Worm (Caenorhabditis elegans) whole organism, L4 larva: ENCODE results near the gene Y82E9BR.10.
A peak's percentile ranks its signal among the peaks of the same experiment; 100 is the strongest.
"Not testable (repeated sequence)": the region's sequence is repeated elsewhere in the genome, so short reads cannot be mapped to it uniquely, and the experiment has no call there.

Experiments
- D1046.2 ChIP-seq: fragments of 200-800 bp; sonication (Bioruptor generic); IDR thresholded peaks from 2 replicates; pipeline ENCODE4 v1.3.6; 2022; ENCODE audit warnings: missing genetic modification characterization, missing compliant biosample characterization
- F44E2.7 ChIP-seq: fragments of 200-800 bp; sonication (Bioruptor generic); IDR thresholded peaks from 2 replicates; pipeline ENCODE4 v2.1.2; 2022; ENCODE audit warnings: missing genetic modification characterization, missing compliant biosample characterization
- T20F7.1 ChIP-seq: fragments of 200-800 bp; sonication (Bioruptor generic); optimal IDR thresholded peaks from 2 replicates; lab custom pipeline; 2018; ENCODE audit warnings: mild to moderate bottlenecking, missing genetic modification characterization, missing compliant biosample characterization
- Y75B8A.6 ChIP-seq: fragments of 200-800 bp; sonication (Bioruptor generic); IDR thresholded peaks from 2 replicates; pipeline ENCODE4 v1.3.6; 2022; ENCODE audit warnings: missing genetic modification reagents, missing genetic modification characterization, missing compliant biosample characterization
- attf-4 ChIP-seq: sonication (generic microtip); optimal IDR thresholded peaks from 3 replicates; lab custom pipeline; 2017; ENCODE audit warnings: missing biosample characterization, missing genetic modification characterization
- ceh-32 ChIP-seq: sonication (generic microtip); optimal IDR thresholded peaks from 2 replicates; lab custom pipeline; 2016; ENCODE audit warnings: mild to moderate bottlenecking, missing genetic modification characterization, missing compliant biosample characterization; ENCODE audit not compliant: poor library complexity
- ceh-44 ChIP-seq: fragments of 200-800 bp; sonication (Bioruptor generic); IDR thresholded peaks from 2 replicates; pipeline ENCODE4 v1.3.6; 2022; ENCODE audit warnings: missing genetic modification reagents, missing genetic modification characterization, missing compliant biosample characterization
- ceh-62 ChIP-seq: sonication (generic microtip); optimal IDR thresholded peaks from 2 replicates; lab custom pipeline; 2017; ENCODE audit warnings: missing biosample characterization, missing genetic modification characterization
- ces-1 ChIP-seq: fragments of 150-350 bp; sonication (generic microtip); optimal IDR thresholded peaks from 4 replicates; lab custom pipeline; 2014; ENCODE audit warnings: missing biosample characterization, missing genetic modification reagents, missing genetic modification characterization
- dmd-9 ChIP-seq: fragments of 200-800 bp; sonication (Bioruptor generic); IDR thresholded peaks from 2 replicates; pipeline ENCODE4 v1.3.6; 2022; ENCODE audit warnings: missing genetic modification reagents, missing genetic modification characterization, missing compliant biosample characterization
- dpl-1 ChIP-seq: fragments of 150-350 bp; optimal IDR thresholded peaks from 2 replicates; lab custom pipeline; 2014; ENCODE audit warnings: missing biosample characterization, missing genetic modification reagents, missing genetic modification characterization
- fkh-10 ChIP-seq: fragments of 150-350 bp; optimal IDR thresholded peaks from 2 replicates; lab custom pipeline; 2014; ENCODE audit warnings: missing biosample characterization, missing genetic modification reagents, missing genetic modification characterization
- gei-8 ChIP-seq: fragments of 200-800 bp; sonication (Bioruptor generic); optimal IDR thresholded peaks from 2 replicates; lab custom pipeline; 2018; ENCODE audit warnings: mild to moderate bottlenecking, missing genetic modification characterization, missing compliant biosample characterization
- hif-1 ChIP-seq, 2 experiments: sonication (generic microtip); optimal IDR thresholded peaks; 2 replicates each; lab custom pipeline; 2016 to 2017; ENCODE audit warnings: missing compliant biosample characterization in 2 of 2, missing genetic modification characterization in 2 of 2, missing genetic modification reagents in 2 of 2, missing genotype in 2 of 2, mild to moderate bottlenecking in 1 of 2
- hlh-30 ChIP-seq: sonication (generic microtip); optimal IDR thresholded peaks from 2 replicates; lab custom pipeline; 2017; ENCODE audit warnings: antibody characterized with exemption, mild to moderate bottlenecking, missing genetic modification characterization, missing compliant biosample characterization; ENCODE audit not compliant: insufficient read depth
- jun-1 ChIP-seq: fragments of 150-350 bp; optimal IDR thresholded peaks from 2 replicates; lab custom pipeline; 2014; ENCODE audit warnings: missing biosample characterization, missing genetic modification reagents, missing genetic modification characterization
- lir-3 ChIP-seq: sonication (generic microtip); optimal IDR thresholded peaks from 2 replicates; lab custom pipeline; 2016; ENCODE audit warnings: mild to moderate bottlenecking, missing genetic modification characterization, missing compliant biosample characterization
- madf-5 ChIP-seq, 2 experiments: fragments of 200-800 bp; sonication (Bioruptor generic); IDR thresholded peaks; 2 replicates each; pipeline ENCODE4 v1.3.6; 2022; ENCODE audit warnings: missing compliant biosample characterization in 2 of 2, missing genetic modification characterization in 2 of 2
- mdl-1 ChIP-seq, 2 experiments: fragments of 150-350 bp in 1 of 2; sonication (generic microtip) in 1 of 2; optimal IDR thresholded peaks; 2 replicates each; lab custom pipeline; 2014 to 2017; ENCODE audit warnings: missing biosample characterization in 2 of 2, missing genetic modification characterization in 2 of 2
- mep-1 ChIP-seq: fragments of 150-350 bp; sonication (generic microtip); optimal IDR thresholded peaks from 3 replicates; lab custom pipeline; 2014; ENCODE audit warnings: missing biosample characterization, missing genetic modification characterization
- mes-2 ChIP-seq: sonication (generic microtip); optimal IDR thresholded peaks from 2 replicates; lab custom pipeline; 2016; ENCODE audit warnings: missing genotype, mild to moderate bottlenecking, missing genetic modification characterization, missing compliant biosample characterization; ENCODE audit not compliant: poor library complexity, severe bottlenecking
- mxl-2 ChIP-seq: fragments of 200-800 bp; sonication (Bioruptor generic); conservative IDR thresholded peaks from 2 replicates; pipeline ENCODE4 v1.3.6; 2022; ENCODE audit warnings: missing genetic modification reagents, missing genetic modification characterization, missing compliant biosample characterization
- nhr-10 ChIP-seq: fragments of 150-350 bp; optimal IDR thresholded peaks from 2 replicates; lab custom pipeline; 2014; ENCODE audit warnings: missing biosample characterization, missing genetic modification characterization
- nhr-102 ChIP-seq: sonication (generic microtip); optimal IDR thresholded peaks from 2 replicates; lab custom pipeline; 2016; ENCODE audit warnings: mild to moderate bottlenecking, missing genetic modification characterization, moderate library complexity, missing compliant biosample characterization
- nhr-237 ChIP-seq: sonication (generic microtip); optimal IDR thresholded peaks from 2 replicates; lab custom pipeline; 2017; ENCODE audit warnings: missing biosample characterization, missing genetic modification characterization
- pha-4 ChIP-seq, 2 experiments: fragments of 150-350 bp in 1 of 2; fragments of 200-800 bp in 1 of 2; sonication (Bioruptor generic) in 1 of 2; IDR thresholded peaks in 1 of 2; optimal IDR thresholded peaks in 1 of 2; 2 replicates each; pipeline versions ENCODE4 v1.3.6 to Lab custom; 2014 to 2022; ENCODE audit warnings: missing genetic modification characterization in 2 of 2, missing genetic modification reagents in 2 of 2, missing biosample characterization in 1 of 2, missing compliant biosample characterization in 1 of 2
- saeg-2 ChIP-seq: fragments of 200-800 bp; sonication (Bioruptor generic); IDR thresholded peaks from 2 replicates; pipeline ENCODE4 v1.3.6; 2022; ENCODE audit warnings: missing genetic modification reagents, missing genetic modification characterization, missing compliant biosample characterization
- set-16 ChIP-seq: fragments of 200-800 bp; sonication (Bioruptor generic); IDR thresholded peaks from 2 replicates; pipeline ENCODE4 v1.3.6; 2022; ENCODE audit warnings: missing genetic modification reagents, missing genetic modification characterization, missing compliant biosample characterization
- tag-97 ChIP-seq: fragments of 200-800 bp; sonication (Bioruptor generic); IDR thresholded peaks from 2 replicates; pipeline ENCODE4 v1.3.6; 2022; ENCODE audit warnings: missing genetic modification characterization, missing compliant biosample characterization
- unc-62 ChIP-seq, 3 experiments: fragments of 150-350 bp in 1 of 3; sonication (generic microtip); optimal IDR thresholded peaks in 2 of 3; peaks in 1 of 3; 1 replicate in 1 of 3; 2 replicates in 2 of 3; lab custom pipeline; 2014 to 2017; ENCODE audit warnings: missing biosample characterization in 3 of 3, missing genetic modification characterization in 3 of 3, missing genetic modification reagents in 3 of 3, missing genotype in 1 of 3
- vab-7 ChIP-seq: fragments of 200-800 bp; sonication (Bioruptor generic); IDR thresholded peaks from 2 replicates; pipeline ENCODE4 v1.3.6; 2022; ENCODE audit warnings: missing genetic modification reagents, missing genetic modification characterization, missing compliant biosample characterization
- ztf-7 ChIP-seq: fragments of 150-350 bp; optimal IDR thresholded peaks from 2 replicates; lab custom pipeline; 2014; ENCODE audit warnings: missing biosample characterization, missing genetic modification characterization

Gene Y82E9BR.10

DNA sequence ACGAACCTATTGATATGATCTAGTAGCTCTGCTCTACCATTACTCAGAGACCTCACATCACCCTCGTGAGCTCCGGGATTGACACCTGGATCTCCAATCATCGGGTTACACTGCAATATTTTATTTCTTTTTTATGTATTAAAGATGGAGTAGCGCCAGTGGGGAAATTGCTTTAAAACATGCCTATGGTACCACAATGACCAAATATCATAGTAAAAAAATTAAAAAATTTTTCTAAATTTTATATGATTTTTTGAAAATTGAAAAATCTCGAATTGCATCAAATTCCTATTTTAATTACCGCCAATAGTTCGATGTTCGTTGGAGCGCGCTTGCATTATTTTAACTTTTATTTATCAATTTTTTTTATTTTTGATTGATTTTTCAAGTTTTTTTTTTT lies 2.5 kb upstream of the Y82E9BR.10 start, which contains the start of gene pals-40:
pals-40 (minus strand) TSS at position 101 of the 400 bp plus-strand sequence.
- TF ChIP-seq set-16 (GFP tag; lab: Robert Waterston, UW); tag-97 (GFP tag; lab: Robert Waterston, UW); gei-8 (GFP tag; lab: Kevin White, UChicago): not testable (repeated sequence)

- TF ChIP-seq nhr-237 (tag; lab: Kevin White, UChicago): no peak
- peak in 1 of 2 experiments; percentile 90 for TF ChIP-seq unc-62 (GFP tag; optimal IDR thresholded peaks at IDR 0.05 in 1 of 2; lab: Kevin White, UChicago)
- TF ChIP-seq unc-62 (tag; optimal IDR thresholded peaks at IDR 0.05; lab: Kevin White, UChicago): no peak
- TF ChIP-seq attf-4 (tag; lab: Kevin White, UChicago): no peak
- TF ChIP-seq ceh-44 (GFP tag; lab: Robert Waterston, UW): no peak
- TF ChIP-seq saeg-2 (GFP tag; lab: Robert Waterston, UW): no peak
- no peak for TF ChIP-seq ceh-62 (tag; lab: Kevin White, UChicago)
- no peak for TF ChIP-seq mes-2 (tag; lab: Kevin White, UChicago)
- TF ChIP-seq, all 104 proteins: peak for 1
Measured at ce11 chrIII:1374355-1374807, 1.0 kb downstream of the Y82E9BR.10 start, which contains the start of gene Y82E9BR.20. TSS of gene Y82E9BR.20 (plus strand) at chrIII:1374405.

ce11 chrIII:1372563-1372962 lies 2.8 kb downstream of the Y82E9BR.10 start:
- TF ChIP-seq hlh-30 (tag; lab: Kevin White, UChicago) (no peak), D1046.2 (GFP tag; lab: Robert Waterston, UW) (no peak), jun-1 (tag; lab: Kevin White, UChicago) (no peak), fkh-10 (GFP tag; lab: Kevin White, UChicago) (no peak), nhr-102 (tag; lab: Kevin White, UChicago) (no peak)

DNA sequence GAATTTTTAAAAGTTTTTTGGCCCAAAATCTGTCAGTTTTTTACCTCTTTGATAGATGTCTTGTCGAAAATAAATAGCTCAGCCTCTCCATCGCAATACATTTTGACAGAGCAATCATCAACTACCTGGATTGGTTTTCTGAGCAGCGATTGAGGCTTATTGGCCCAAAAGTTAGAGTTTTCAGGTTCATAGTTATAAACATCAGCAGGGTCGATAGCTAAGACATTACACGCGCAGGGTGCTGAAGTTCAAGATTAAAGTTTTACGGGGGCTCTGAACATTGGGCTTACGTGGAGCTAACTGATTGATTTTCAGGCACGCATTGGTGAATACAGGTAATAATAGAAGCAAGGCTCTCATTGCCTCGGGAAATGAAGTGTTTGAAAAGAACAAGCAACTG lies 15.7 kb downstream of the Y82E9BR.10 start, which contains the start of gene Y82E9BR.9:
Y82E9BR.9 (minus strand) TSS at position 101 of the 400 bp plus-strand sequence.
- TF ChIP-seq ceh-32 (tag; lab: Kevin White, UChicago): no peak
- no peak for TF ChIP-seq saeg-2 (GFP tag; lab: Robert Waterston, UW)
- no peak for TF ChIP-seq ztf-7 (tag; lab: Kevin White, UChicago)
- no peak for TF ChIP-seq madf-5 (GFP tag; IDR thresholded peaks at IDR 0.05; lab: Robert Waterston, UW)
- TF ChIP-seq vab-7 (GFP tag; lab: Robert Waterston, UW): no peak
- TF ChIP-seq ces-1 (GFP tag; lab: Kevin White, UChicago): no peak
- TF ChIP-seq dpl-1: no peak
- no peak for TF ChIP-seq mxl-2
- TF ChIP-seq mdl-1 (tag; optimal IDR thresholded peaks at IDR 0.05; lab: Kevin White, UChicago): no peak
- no peak for TF ChIP-seq hif-1 (tag; optimal IDR thresholded peaks at IDR 0.05; lab: Kevin White, UChicago)
- no peak for TF ChIP-seq Y75B8A.6 (GFP tag; lab: Robert Waterston, UW)
- no peak for TF ChIP-seq lir-3
- no peak for TF ChIP-seq pha-4 (GFP tag; IDR thresholded peaks at IDR 0.05; lab: Robert Waterston, UW)
- no peak for TF ChIP-seq pha-4 (tag; optimal IDR thresholded peaks at IDR 0.05; lab: Kevin White, UChicago)
- no peak for TF ChIP-seq T20F7.1
- TF ChIP-seq nhr-10: no peak

ce11 chrIII:1357973-1358372 lies 17.4 kb downstream of the Y82E9BR.10 start, which contains the start of gene Y82E9BR.8:
TSS of gene Y82E9BR.8 (minus strand) at chrIII:1358073.
- not testable (repeated sequence) for TF ChIP-seq F44E2.7 (GFP tag; lab: Robert Waterston, UW); dmd-9 (GFP tag; lab: Robert Waterston, UW); mep-1 (tag; lab: Kevin White, UChicago)
